Worm (Caenorhabditis elegans) whole organism, late embryonic: ENCODE results near the gene unc-76.

ENCODE experiments used
- T23F11.4 ChIP-seq: fragments of 200-800 bp; sonication (Bioruptor generic); optimal IDR thresholded peaks from 2 replicates; lab custom pipeline; 2018; ENCODE audit warnings: mild to moderate bottlenecking, missing genetic modification characterization, missing compliant biosample characterization
- ama-1 ChIP-seq: fragments of 150-350 bp; optimal IDR thresholded peaks from 2 replicates; lab custom pipeline; 2014
- ceh-31 ChIP-seq: sonication (generic microtip); optimal IDR thresholded peaks from 2 replicates; lab custom pipeline; 2016; ENCODE audit warnings: missing genetic modification characterization, missing compliant biosample characterization
- ceh-9 ChIP-seq: sonication (generic microtip); optimal IDR thresholded peaks from 2 replicates; lab custom pipeline; 2016; ENCODE audit warnings: mild to moderate bottlenecking, missing genetic modification characterization, inconsistent platforms, missing compliant biosample characterization
- elt-2 ChIP-seq: sonication (generic microtip); optimal IDR thresholded peaks from 2 replicates; lab custom pipeline; 2016; ENCODE audit warnings: missing genetic modification reagents, missing genetic modification characterization, missing compliant biosample characterization
- fkh-10 ChIP-seq: fragments of 150-350 bp; optimal IDR thresholded peaks from 2 replicates; lab custom pipeline; 2014; ENCODE audit warnings: missing biosample characterization, missing genetic modification reagents, missing genetic modification characterization
- hlh-30 ChIP-seq: sonication (generic microtip); optimal IDR thresholded peaks from 2 replicates; lab custom pipeline; 2017; ENCODE audit warnings: antibody characterized with exemption, missing genetic modification characterization, missing compliant biosample characterization; ENCODE audit not compliant: insufficient read depth
- nfya-1 ChIP-seq: sonication (generic microtip); optimal IDR thresholded peaks from 2 replicates; lab custom pipeline; 2017; ENCODE audit warnings: missing genetic modification characterization, mild to moderate bottlenecking, missing compliant biosample characterization, antibody characterized with exemption, moderate library complexity
- nhr-11 ChIP-seq: fragments of 150-350 bp; optimal IDR thresholded peaks from 2 replicates; lab custom pipeline; 2014; ENCODE audit warnings: missing biosample characterization, missing genetic modification characterization
- nhr-232 ChIP-seq: sonication (generic microtip); optimal IDR thresholded peaks from 2 replicates; lab custom pipeline; 2016; ENCODE audit warnings: missing genetic modification characterization, missing compliant biosample characterization
- pax-1 ChIP-seq: fragments of 150-350 bp; optimal IDR thresholded peaks from 2 replicates; lab custom pipeline; 2014; ENCODE audit warnings: missing biosample characterization, missing genetic modification characterization
- tbx-2 ChIP-seq: sonication (generic microtip); optimal IDR thresholded peaks from 2 replicates; lab custom pipeline; 2016; ENCODE audit warnings: missing genetic modification characterization, missing compliant biosample characterization
- unc-3 ChIP-seq, 2 experiments: fragments of 200-800 bp in 1 of 2; sonication (Bioruptor generic) in 1 of 2; sonication (generic microtip) in 1 of 2; conservative IDR thresholded peaks in 1 of 2; optimal IDR thresholded peaks in 1 of 2; 2 replicates each; pipeline versions ENCODE4 v1.3.6 to Lab custom; 2016 to 2022; ENCODE audit warnings: missing compliant biosample characterization in 2 of 2, missing genetic modification characterization in 2 of 2, missing genetic modification reagents in 1 of 2
- unc-86 ChIP-seq: sonication (generic microtip); optimal IDR thresholded peaks from 2 replicates; lab custom pipeline; 2016; ENCODE audit warnings: missing genetic modification characterization, missing compliant biosample characterization

- TF ChIP-seq nhr-232 (tag; lab: Kevin White, UChicago) (no peak), ama-1 (no peak), unc-3 (GFP tag; conservative IDR thresholded peaks at IDR 0.05; lab: Robert Waterston, UW) (no peak), unc-3 (tag; optimal IDR thresholded peaks at IDR 0.05; lab: Kevin White, UChicago) (no peak), nhr-11 (no peak), nfya-1 (tag; lab: Kevin White, UChicago) (no peak), hlh-30 (tag; lab: Kevin White, UChicago) (no peak), tbx-2 (no peak), ceh-9 (tag; lab: Kevin White, UChicago) (no peak), elt-2 (tag; lab: Kevin White, UChicago) (no peak), fkh-10 (GFP tag; lab: Kevin White, UChicago) (no peak), unc-86 (tag; lab: Kevin White, UChicago) (no peak), T23F11.4 (no peak), pax-1 (tag; lab: Kevin White, UChicago) (no peak), ceh-31 (tag; lab: Kevin White, UChicago) (no peak)
Measured at ce11 chrV:15063987-15064386, 7.6 kb upstream of the unc-76 start, which contains the start of gene rap-2.
